Fruit fly (Drosophila melanogaster): ENCODE data around the gene Dop1R1.

DNA sequence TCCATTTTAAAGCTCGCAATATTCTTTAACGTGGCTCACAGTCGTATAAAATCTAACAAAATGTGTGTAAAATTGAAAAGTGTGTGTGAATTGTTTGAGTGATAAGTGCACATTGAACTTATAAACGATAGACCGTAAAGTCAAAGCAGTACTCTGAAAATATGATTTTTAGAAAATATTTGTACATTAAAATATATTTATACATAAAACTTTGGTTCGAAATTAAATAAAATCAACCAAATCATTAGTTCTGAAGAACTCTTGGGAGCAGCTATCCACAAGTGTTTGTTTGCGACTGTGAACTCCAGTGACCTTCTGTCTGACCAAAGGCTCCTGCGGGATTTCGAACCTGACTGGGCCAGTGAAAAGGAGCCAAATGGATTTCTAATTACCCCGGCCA, 54.4 kb downstream of the Dop1R1 start, which contains the start of gene CG31327:
- no peak for TF ChIP-seq CG8301 (tag; optimal IDR thresholded peaks at IDR 0.05)
- no peak for TF ChIP-seq CG14655 (GFP tag; optimal IDR thresholded peaks at IDR 0.05)
- TF ChIP-seq CG4496 (GFP tag; IDR thresholded peaks at IDR 0.05), result no peak
- TF ChIP-seq fd96Ca (GFP tag; IDR thresholded peaks at IDR 0.05), result no peak
- TF ChIP-seq CG12605 (GFP tag; IDR thresholded peaks at IDR 0.05), result no peak
- no peak for TF ChIP-seq CG34367 (tag; optimal IDR thresholded peaks at IDR 0.05)

Measured in whole organism, pupa.